Fruit fly (Drosophila melanogaster) whole organism, embryonic: ENCODE results near the gene spn-B.

Source experiments
- Adf1 ChIP-seq: fragments of 200-800 bp; sonication (Bioruptor generic); IDR thresholded peaks from 2 replicates; pipeline ENCODE4 v1.3.6; 2022; ENCODE audit warnings: missing biosample characterization, missing genetic modification characterization
- B-H2 ChIP-seq: fragments of 200-800 bp; sonication (Bioruptor generic); optimal IDR thresholded peaks from 2 replicates; lab custom pipeline; 2018; ENCODE audit warnings: missing biosample characterization, mild to moderate bottlenecking, missing genetic modification characterization
- CG12155 ChIP-seq: fragments of 200-800 bp; sonication (Bioruptor generic); optimal IDR thresholded peaks from 3 replicates; lab custom pipeline; 2016; ENCODE audit warnings: missing biosample characterization, missing genetic modification characterization
- CG12299 ChIP-seq: fragments of 200-800 bp; sonication (Bioruptor generic); optimal IDR thresholded peaks from 2 replicates; lab custom pipeline; 2018; ENCODE audit warnings: missing biosample characterization, mild to moderate bottlenecking, missing genetic modification characterization
- CG12769 ChIP-seq: fragments of 200-800 bp; sonication (Bioruptor generic); optimal IDR thresholded peaks from 2 replicates; lab custom pipeline; 2019; ENCODE audit warnings: missing biosample characterization, mild to moderate bottlenecking, missing genetic modification characterization, moderate library complexity
- CG13287 ChIP-seq: fragments of 200-800 bp; sonication (Bioruptor generic); IDR thresholded peaks from 2 replicates; pipeline ENCODE4 v1.3.6; 2022; ENCODE audit warnings: missing biosample characterization, missing genetic modification characterization; ENCODE audit not compliant: partially characterized antibody
- CG15011 ChIP-seq: fragments of 200-800 bp; sonication (Bioruptor generic); optimal IDR thresholded peaks from 3 replicates; lab custom pipeline; 2018; ENCODE audit warnings: missing biosample characterization, mild to moderate bottlenecking, missing genetic modification characterization
- CG1603 ChIP-seq: fragments of 200-800 bp; sonication (Bioruptor generic); optimal IDR thresholded peaks from 2 replicates; lab custom pipeline; 2019; ENCODE audit warnings: missing biosample characterization, mild to moderate bottlenecking, missing genetic modification characterization, moderate library complexity
- CG16779 ChIP-seq: fragments of 200-800 bp; sonication (Bioruptor generic); IDR thresholded peaks from 2 replicates; pipeline ENCODE4 v1.3.6; 2022; ENCODE audit warnings: missing biosample characterization, missing genetic modification characterization
- CG16813 ChIP-seq: fragments of 200-800 bp; sonication (Bioruptor generic); IDR thresholded peaks from 3 replicates; pipeline ENCODE4 v1.3.6; 2022; ENCODE audit warnings: missing biosample characterization, missing genetic modification characterization; ENCODE audit not compliant: partially characterized antibody
- CG17568 ChIP-seq: fragments of 200-800 bp; sonication (Bioruptor generic); optimal IDR thresholded peaks from 2 replicates; lab custom pipeline; 2018; ENCODE audit warnings: missing biosample characterization, mild to moderate bottlenecking, missing genetic modification characterization, moderate library complexity
- CG18262 ChIP-seq: fragments of 200-800 bp; optimal IDR thresholded peaks from 3 replicates; lab custom pipeline; 2019; ENCODE audit warnings: missing biosample characterization, mild to moderate bottlenecking, missing genetic modification characterization, moderate library complexity
- CG2678 ChIP-seq: fragments of 200-800 bp; sonication (Bioruptor generic); optimal IDR thresholded peaks from 3 replicates; lab custom pipeline; 2019; ENCODE audit warnings: missing biosample characterization, mild to moderate bottlenecking, missing genetic modification characterization, moderate library complexity
- CG30431 ChIP-seq: fragments of 200-800 bp; sonication (Bioruptor generic); optimal IDR thresholded peaks from 2 replicates; lab custom pipeline; 2017; ENCODE audit warnings: missing biosample characterization, missing genetic modification characterization
- CG6854 ChIP-seq: fragments of 200-800 bp; sonication (Bioruptor generic); optimal IDR thresholded peaks from 3 replicates; lab custom pipeline; 2017; ENCODE audit warnings: missing biosample characterization, mild to moderate bottlenecking, missing genetic modification characterization
- CG7745 ChIP-seq: fragments of 200-800 bp; sonication (Bioruptor generic); optimal IDR thresholded peaks from 2 replicates; lab custom pipeline; 2018; ENCODE audit warnings: missing biosample characterization, mild to moderate bottlenecking, missing genetic modification characterization, moderate library complexity
- CG7963 ChIP-seq: fragments of 200-800 bp; sonication (Bioruptor generic); IDR thresholded peaks from 3 replicates; pipeline ENCODE4 v1.3.6; 2022; ENCODE audit warnings: missing biosample characterization, missing genetic modification characterization; ENCODE audit not compliant: partially characterized antibody
- Dbx ChIP-seq: fragments of 200-800 bp; sonication (Bioruptor generic); IDR thresholded peaks from 3 replicates; pipeline ENCODE4 v1.3.6; 2022; ENCODE audit warnings: missing biosample characterization, missing genetic modification characterization
- Dp ChIP-seq: fragments of 200-800 bp; sonication (Bioruptor generic); optimal IDR thresholded peaks from 2 replicates; lab custom pipeline; 2018; ENCODE audit warnings: missing biosample characterization, mild to moderate bottlenecking, missing genetic modification characterization, moderate library complexity
- ERR ChIP-seq: fragments of 200-800 bp; sonication (Bioruptor generic); optimal IDR thresholded peaks from 2 replicates; lab custom pipeline; 2016; ENCODE audit warnings: missing biosample characterization, missing genetic modification characterization
- Ets97D ChIP-seq: fragments of 200-800 bp; sonication (Bioruptor generic); optimal IDR thresholded peaks from 3 replicates; lab custom pipeline; 2016; ENCODE audit warnings: missing biosample characterization, missing genetic modification characterization
- Hand ChIP-seq: fragments of 200-800 bp; sonication (Bioruptor generic); optimal IDR thresholded peaks from 2 replicates; lab custom pipeline; 2017; ENCODE audit warnings: mild to moderate bottlenecking, missing biosample characterization, missing genetic modification reagents, missing genetic modification characterization
- Hmx ChIP-seq: fragments of 200-800 bp; sonication (Bioruptor generic); optimal IDR thresholded peaks from 2 replicates; lab custom pipeline; 2016; ENCODE audit warnings: missing biosample characterization, missing genetic modification characterization
- Hr39 ChIP-seq: fragments of >200 bp; optimal IDR thresholded peaks from 2 replicates; lab custom pipeline; 2017
- Hr51 ChIP-seq, 2 experiments: fragments of 200-800 bp; sonication (Bioruptor generic); optimal IDR thresholded peaks; 2 replicates in 1 of 2; 3 replicates in 1 of 2; lab custom pipeline; 2016 to 2018; ENCODE audit warnings: missing biosample characterization in 2 of 2, missing genetic modification characterization in 2 of 2, mild to moderate bottlenecking in 1 of 2, moderate library complexity in 1 of 2
- Lim3 ChIP-seq: fragments of 200-800 bp; sonication (Bioruptor generic); IDR thresholded peaks from 2 replicates; pipeline ENCODE4 v1.3.6; 2022; ENCODE audit warnings: missing biosample characterization, missing genetic modification characterization
- MESR4 ChIP-seq: fragments of 200-800 bp; sonication (Bioruptor generic); optimal IDR thresholded peaks from 2 replicates; lab custom pipeline; 2018; ENCODE audit warnings: missing biosample characterization, mild to moderate bottlenecking, missing genetic modification characterization, moderate library complexity
- Oaz ChIP-seq: fragments of 200-800 bp; sonication (Bioruptor generic); IDR thresholded peaks from 2 replicates; pipeline ENCODE4 v1.3.6; 2022; ENCODE audit warnings: missing biosample characterization, missing genetic modification characterization
- Ptx1 ChIP-seq: fragments of 200-800 bp; sonication (Bioruptor generic); IDR thresholded peaks from 2 replicates; pipeline ENCODE4 v1.3.6; 2022; ENCODE audit warnings: missing biosample characterization, missing genetic modification characterization
- Sox100B ChIP-seq: fragments of 200-800 bp; sonication (Bioruptor generic); optimal IDR thresholded peaks from 3 replicates; lab custom pipeline; 2018; ENCODE audit warnings: missing biosample characterization, mild to moderate bottlenecking, missing genetic modification characterization
- TFAM ChIP-seq: fragments of 200-800 bp; sonication (Bioruptor generic); optimal IDR thresholded peaks from 2 replicates; lab custom pipeline; 2017; ENCODE audit warnings: missing biosample characterization, missing genetic modification characterization, inconsistent platforms
- Usf ChIP-seq: fragments of 200-800 bp; sonication (Bioruptor generic); optimal IDR thresholded peaks from 2 replicates; lab custom pipeline; 2017; ENCODE audit warnings: missing genotype, missing biosample characterization, missing genetic modification characterization
- al ChIP-seq: fragments of 200-800 bp; sonication (Bioruptor generic); IDR thresholded peaks from 2 replicates; pipeline ENCODE4 v1.3.6; 2022; ENCODE audit warnings: missing biosample characterization, missing genetic modification characterization
- bab2 ChIP-seq: fragments of 200-800 bp; sonication (Bioruptor generic); optimal IDR thresholded peaks from 2 replicates; lab custom pipeline; 2016; ENCODE audit warnings: missing biosample characterization, missing genetic modification characterization
- cg ChIP-seq: fragments of 200-800 bp; sonication (Bioruptor generic); optimal IDR thresholded peaks from 3 replicates; lab custom pipeline; 2019; ENCODE audit warnings: missing biosample characterization, mild to moderate bottlenecking, missing genetic modification characterization, moderate library complexity
- dysf ChIP-seq: fragments of 200-800 bp; sonication (Bioruptor generic); IDR thresholded peaks from 3 replicates; pipeline ENCODE4 v1.3.6; 2022; ENCODE audit warnings: missing biosample characterization, missing genetic modification characterization
- eve ChIP-seq, 2 experiments: fragments of >200 bp; optimal IDR thresholded peaks; 2 replicates each; lab custom pipeline; 2017; ENCODE audit warnings: missing biosample characterization in 2 of 2, missing genetic modification characterization in 2 of 2
- fd96Cb ChIP-seq: fragments of 200-800 bp; sonication (Bioruptor generic); optimal IDR thresholded peaks from 2 replicates; lab custom pipeline; 2018; ENCODE audit warnings: missing biosample characterization, mild to moderate bottlenecking, missing genetic modification characterization, moderate library complexity
- gem ChIP-seq: fragments of 200-800 bp; sonication (Bioruptor generic); optimal IDR thresholded peaks from 2 replicates; lab custom pipeline; 2019; ENCODE audit warnings: missing biosample characterization, mild to moderate bottlenecking, missing genetic modification characterization, moderate library complexity
- grn ChIP-seq: fragments of 200-800 bp; sonication (Bioruptor generic); optimal IDR thresholded peaks from 3 replicates; lab custom pipeline; 2017; ENCODE audit warnings: missing biosample characterization, missing genetic modification characterization
- h ChIP-seq: fragments of >200 bp; optimal IDR thresholded peaks from 2 replicates; lab custom pipeline; 2017
- lov ChIP-seq, 2 experiments: fragments of 200-800 bp in 1 of 2; fragments of >200 bp in 1 of 2; sonication (Bioruptor generic) in 1 of 2; IDR thresholded peaks in 1 of 2; optimal IDR thresholded peaks in 1 of 2; 2 replicates in 1 of 2; 3 replicates in 1 of 2; pipeline versions ENCODE4 v1.3.6 to Lab custom; 2017 to 2022; ENCODE audit warnings: missing biosample characterization in 1 of 2, missing genetic modification characterization in 1 of 2
- odd ChIP-seq: fragments of 200-800 bp; sonication (Bioruptor generic); optimal IDR thresholded peaks from 2 replicates; lab custom pipeline; 2017; ENCODE audit warnings: missing biosample characterization, mild to moderate bottlenecking, missing genetic modification characterization
- org-1 ChIP-seq: fragments of 200-800 bp; sonication (Bioruptor generic); optimal IDR thresholded peaks from 2 replicates; lab custom pipeline; 2017; ENCODE audit warnings: missing biosample characterization, missing genetic modification characterization
- schlank ChIP-seq: fragments of 200-800 bp; sonication (Bioruptor generic); optimal IDR thresholded peaks from 2 replicates; lab custom pipeline; 2018; ENCODE audit warnings: missing biosample characterization, mild to moderate bottlenecking, missing genetic modification characterization
- slbo ChIP-seq: fragments of 200-800 bp; sonication (Bioruptor generic); IDR thresholded peaks from 2 replicates; pipeline ENCODE4 v1.3.6; 2022; ENCODE audit warnings: missing biosample characterization, missing genetic modification characterization
- twi ChIP-seq: fragments of 200-800 bp; optimal IDR thresholded peaks from 2 replicates; lab custom pipeline; 2019; ENCODE audit warnings: missing biosample characterization, mild to moderate bottlenecking, missing genetic modification characterization, moderate library complexity
- tx ChIP-seq: fragments of 200-800 bp; sonication (Bioruptor generic); optimal IDR thresholded peaks from 2 replicates; lab custom pipeline; 2016; ENCODE audit warnings: missing biosample characterization, missing genetic modification characterization
- yki ChIP-seq: fragments of >200 bp; optimal IDR thresholded peaks from 3 replicates; lab custom pipeline; 2018
- zfh1 ChIP-seq: fragments of 200-800 bp; sonication (Bioruptor generic); IDR thresholded peaks from 3 replicates; pipeline ENCODE4 v1.3.6; 2022; ENCODE audit warnings: missing biosample characterization, missing genetic modification characterization

The spn-B gene

DNA sequence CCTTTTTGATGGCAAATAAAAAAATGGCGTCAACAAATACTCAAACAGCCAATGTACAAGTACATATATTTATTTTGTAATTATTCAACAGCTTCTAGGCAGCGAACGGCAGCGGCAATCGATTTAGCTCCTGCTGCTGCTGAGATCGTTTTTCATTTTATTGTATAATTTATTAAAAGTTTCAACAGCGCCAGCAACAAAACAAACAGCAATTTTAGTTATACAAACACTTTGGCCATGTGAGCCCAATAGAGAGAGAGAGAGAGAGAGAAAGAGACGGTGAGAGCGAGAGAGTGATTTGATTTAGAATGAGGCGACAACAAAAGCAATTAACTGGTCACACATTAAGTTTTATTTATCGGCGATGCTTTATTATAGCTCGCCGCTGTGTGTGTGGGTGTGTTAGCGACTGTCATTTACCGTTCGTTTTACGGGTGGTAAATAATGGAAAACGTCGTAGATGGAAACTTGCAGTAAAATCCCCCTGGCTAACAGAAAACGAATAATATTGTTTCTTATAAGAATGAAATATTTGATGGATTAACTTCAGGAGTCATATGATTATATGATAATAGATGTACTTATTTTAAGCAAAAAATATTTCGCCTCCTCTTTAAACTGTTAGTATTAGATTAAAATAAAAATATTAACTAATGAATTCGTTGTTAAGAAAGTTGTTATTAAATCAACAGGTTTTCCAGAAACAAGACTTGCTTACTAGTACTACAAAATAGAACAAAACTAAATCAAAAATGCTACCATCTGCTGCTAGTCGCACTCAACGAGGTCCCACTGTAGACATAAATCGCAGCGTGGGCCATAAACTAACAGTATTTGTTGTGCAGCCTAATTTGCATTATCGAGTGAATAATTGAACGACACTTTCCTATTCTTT is 42.5 kb upstream of the spn-B start (continued):
- TF ChIP-seq eve (GFP tag; optimal IDR thresholded peaks at IDR 0.05; lab: Kevin White, UChicago) (peak in 1 of 2 experiments; percentile 32), fd96Cb (tag; lab: Kevin White, UChicago) (peak; percentile 10), Sox100B (GFP tag; lab: Kevin White, UChicago) (no peak), schlank (tag; lab: Kevin White, UChicago) (no peak), h (lab: Kevin White, UChicago) (no peak), Oaz (no peak), CG15011 (GFP tag; lab: Kevin White, UChicago) (no peak), CG16813 (GFP tag; lab: Robert Waterston, UW) (no peak), slbo (GFP tag; lab: Robert Waterston, UW) (no peak), bab2 (GFP tag; lab: Kevin White, UChicago) (no peak), Ets97D (no peak), CG30431 (GFP tag; lab: Kevin White, UChicago) (peak; percentile 3), Hmx (GFP tag; lab: Kevin White, UChicago) (no peak), CG12769 (no peak), tx (GFP tag; lab: Kevin White, UChicago) (no peak), Lim3 (GFP tag; lab: Robert Waterston, UW) (no peak), CG12155 (GFP tag; lab: Kevin White, UChicago) (peak; percentile 5), Adf1 (GFP tag; lab: Robert Waterston, UW) (no peak), gem (tag; lab: Kevin White, UChicago) (peak; percentile 45), CG16779 (GFP tag; lab: Robert Waterston, UW) (no peak), CG17568 (GFP tag; lab: Kevin White, UChicago) (peak; percentile 3), twi (tag; lab: Kevin White, UChicago) (no peak), CG7963 (GFP tag; lab: Robert Waterston, UW) (no peak), CG1603 (no peak), B-H2 (GFP tag; lab: Kevin White, UChicago) (peak; percentile 38), dysf (GFP tag; lab: Robert Waterston, UW) (no peak), Ptx1 (GFP tag; lab: Robert Waterston, UW) (no peak), MESR4 (GFP tag; lab: Kevin White, UChicago) (no peak), lov (optimal IDR thresholded peaks at IDR 0.05; lab: Kevin White, UChicago) (no peak), lov (GFP tag; IDR thresholded peaks at IDR 0.05; lab: Robert Waterston, UW) (no peak), Hr51 (GFP tag; optimal IDR thresholded peaks at IDR 0.05; lab: Kevin White, UChicago) (peak in 1 of 2 experiments; percentile 11), CG6854 (GFP tag; lab: Kevin White, UChicago) (peak; percentile 13), Dp (GFP tag; lab: Kevin White, UChicago) (no peak), cg (GFP tag; lab: Kevin White, UChicago) (peak; percentile 46), CG13287 (GFP tag; lab: Robert Waterston, UW) (no peak), CG12299 (no peak), ERR (GFP tag; lab: Kevin White, UChicago) (no peak), CG18262 (tag; lab: Kevin White, UChicago) (peak; percentile 10), grn (no peak), Hand (GFP tag; lab: Kevin White, UChicago) (no peak), CG7745 (tag; lab: Kevin White, UChicago) (no peak), Hr39 (lab: Kevin White, UChicago) (no peak), TFAM (GFP tag; lab: Kevin White, UChicago) (no peak), odd (GFP tag; lab: Kevin White, UChicago) (no peak), Dbx (no peak), yki (lab: Kevin White, UChicago) (peak; percentile 2), org-1 (GFP tag; lab: Kevin White, UChicago) (no peak), al (GFP tag; lab: Robert Waterston, UW) (no peak), Usf (GFP tag; lab: Kevin White, UChicago) (no peak), zfh1 (GFP tag; lab: Robert Waterston, UW) (no peak), CG2678 (peak; percentile 17)
